Fruit fly (Drosophila melanogaster) whole organism, prepupa: ENCODE measurements around the gene Zip88E.
A peak's percentile ranks its signal among the peaks of the same experiment; 100 is the strongest.

Experiments
- Blimp-1 ChIP-seq: fragments of 200-800 bp; sonication (Bioruptor generic); optimal IDR thresholded peaks from 3 replicates; lab custom pipeline; 2017; ENCODE audit warnings: missing biosample characterization, missing genetic modification characterization, mild to moderate bottlenecking, moderate library complexity, missing genetic modification reagents
- CG10631 ChIP-seq: fragments of 200-800 bp; sonication (Bioruptor generic); optimal IDR thresholded peaks from 2 replicates; lab custom pipeline; 2016; ENCODE audit warnings: missing biosample characterization, missing genetic modification characterization
- CG10669 ChIP-seq: fragments of 200-800 bp; sonication (Bioruptor generic); optimal IDR thresholded peaks from 3 replicates; lab custom pipeline; 2018; ENCODE audit warnings: missing biosample characterization, mild to moderate bottlenecking, missing genetic modification characterization, moderate library complexity
- CG11294 ChIP-seq: fragments of 200-800 bp; sonication (Bioruptor generic); IDR thresholded peaks from 2 replicates; pipeline ENCODE4 v1.3.6; 2022; ENCODE audit warnings: missing biosample characterization, missing genetic modification characterization
- CG11762 ChIP-seq: fragments of 200-800 bp; sonication (Bioruptor generic); optimal IDR thresholded peaks from 3 replicates; lab custom pipeline; 2016; ENCODE audit warnings: missing biosample characterization, missing genetic modification characterization; ENCODE audit not compliant: insufficient read depth
- CG11902 ChIP-seq: fragments of 200-800 bp; sonication (Bioruptor generic); optimal IDR thresholded peaks from 3 replicates; lab custom pipeline; 2016; ENCODE audit warnings: missing biosample characterization, missing genetic modification characterization
- CG1621 ChIP-seq: fragments of 200-800 bp; sonication (Bioruptor generic); optimal IDR thresholded peaks from 3 replicates; lab custom pipeline; 2018; ENCODE audit warnings: missing biosample characterization, mild to moderate bottlenecking, missing genetic modification characterization
- CG16779 ChIP-seq: fragments of 200-800 bp; sonication (Bioruptor generic); optimal IDR thresholded peaks from 3 replicates; lab custom pipeline; 2017; ENCODE audit warnings: missing biosample characterization, mild to moderate bottlenecking, missing genetic modification characterization
- CG3032 ChIP-seq: fragments of 200-800 bp; optimal IDR thresholded peaks from 2 replicates; lab custom pipeline; 2019; ENCODE audit warnings: missing biosample characterization, mild to moderate bottlenecking, missing genetic modification characterization, moderate library complexity
- CG34406 ChIP-seq: fragments of 200-800 bp; sonication (Bioruptor generic); optimal IDR thresholded peaks from 3 replicates; lab custom pipeline; 2016; ENCODE audit warnings: missing biosample characterization, missing genetic modification characterization
- CG3919 ChIP-seq: fragments of 200-800 bp; sonication (Bioruptor generic); optimal IDR thresholded peaks from 3 replicates; lab custom pipeline; 2016; ENCODE audit warnings: missing biosample characterization, missing genetic modification characterization
- CG4318 ChIP-seq: fragments of 200-800 bp; sonication (Bioruptor generic); optimal IDR thresholded peaks from 3 replicates; lab custom pipeline; 2017; ENCODE audit warnings: missing biosample characterization, mild to moderate bottlenecking, missing genetic modification characterization
- CG6163 ChIP-seq: fragments of 200-800 bp; sonication (Bioruptor generic); IDR thresholded peaks from 3 replicates; pipeline ENCODE4 v1.3.6; 2022; ENCODE audit warnings: missing biosample characterization, missing genetic modification characterization
- CG6276 ChIP-seq: fragments of 200-800 bp; sonication (Bioruptor generic); optimal IDR thresholded peaks from 2 replicates; lab custom pipeline; 2017; ENCODE audit warnings: missing biosample characterization, mild to moderate bottlenecking, missing genetic modification characterization
- CG6854 ChIP-seq: fragments of 200-800 bp; sonication (Bioruptor generic); optimal IDR thresholded peaks from 2 replicates; lab custom pipeline; 2017; ENCODE audit warnings: missing biosample characterization, mild to moderate bottlenecking, missing genetic modification characterization
- CG8119 ChIP-seq: fragments of 200-800 bp; sonication (Bioruptor generic); IDR thresholded peaks from 3 replicates; pipeline ENCODE4 v1.3.6; 2022; ENCODE audit warnings: missing biosample characterization, missing genetic modification characterization
- CG9139 ChIP-seq: fragments of 200-800 bp; sonication (Bioruptor generic); optimal IDR thresholded peaks from 3 replicates; lab custom pipeline; 2017; ENCODE audit warnings: missing biosample characterization, mild to moderate bottlenecking, missing genetic modification characterization
- Eip75B ChIP-seq: fragments of 200-800 bp; sonication (Bioruptor generic); optimal IDR thresholded peaks from 3 replicates; lab custom pipeline; 2016; ENCODE audit warnings: missing biosample characterization, missing genetic modification characterization
- Eip78C ChIP-seq: fragments of 200-800 bp; sonication (Bioruptor generic); peaks from one replicate; lab custom pipeline; 2016; ENCODE audit warnings: missing biosample characterization, missing genetic modification characterization
- Eip93F ChIP-seq: fragments of 200-800 bp; sonication (Bioruptor generic); optimal IDR thresholded peaks from 2 replicates; lab custom pipeline; 2016; ENCODE audit warnings: missing biosample characterization, mild to moderate bottlenecking, missing genetic modification characterization
- Ets21C ChIP-seq: fragments of 200-800 bp; sonication (Bioruptor generic); optimal IDR thresholded peaks from 3 replicates; lab custom pipeline; 2016; ENCODE audit warnings: missing biosample characterization, missing genetic modification characterization
- Ets96B ChIP-seq: fragments of 200-800 bp; optimal IDR thresholded peaks from 2 replicates; lab custom pipeline; 2019; ENCODE audit warnings: missing biosample characterization, mild to moderate bottlenecking, missing genetic modification characterization, moderate library complexity
- Hr38 ChIP-seq: sonication (Bioruptor generic); optimal IDR thresholded peaks from 2 replicates; lab custom pipeline; 2016; ENCODE audit warnings: missing biosample characterization, missing genetic modification characterization
- Hr39 ChIP-seq: fragments of 200-800 bp; sonication (Bioruptor generic); optimal IDR thresholded peaks from 2 replicates; lab custom pipeline; 2016; ENCODE audit warnings: missing biosample characterization, missing genetic modification characterization
- Hr4 ChIP-seq: fragments of 200-800 bp; sonication (Bioruptor generic); optimal IDR thresholded peaks from 3 replicates; lab custom pipeline; 2016; ENCODE audit warnings: missing biosample characterization, missing genetic modification characterization
- Lpt ChIP-seq: fragments of 200-800 bp; sonication (Bioruptor generic); optimal IDR thresholded peaks from 3 replicates; lab custom pipeline; 2016; ENCODE audit warnings: missing biosample characterization, missing genetic modification characterization
- Smox ChIP-seq: fragments of 200-800 bp; sonication (Bioruptor generic); optimal IDR thresholded peaks from 3 replicates; lab custom pipeline; 2016; ENCODE audit warnings: missing biosample characterization, missing genetic modification characterization
- Sox102F ChIP-seq: fragments of 200-800 bp; sonication (Bioruptor generic); optimal IDR thresholded peaks from 2 replicates; lab custom pipeline; 2016; ENCODE audit warnings: missing biosample characterization, mild to moderate bottlenecking, missing genetic modification characterization
- Sox14 ChIP-seq: fragments of 200-800 bp; sonication (Bioruptor generic); optimal IDR thresholded peaks from 3 replicates; lab custom pipeline; 2016; ENCODE audit warnings: missing biosample characterization, missing genetic modification characterization
- Sox15 ChIP-seq: fragments of 200-800 bp; sonication (Bioruptor generic); optimal IDR thresholded peaks from 3 replicates; lab custom pipeline; 2016; ENCODE audit warnings: missing biosample characterization, missing genetic modification characterization
- achi ChIP-seq: fragments of 200-800 bp; sonication (Bioruptor generic); optimal IDR thresholded peaks from 3 replicates; lab custom pipeline; 2016; ENCODE audit warnings: missing biosample characterization, missing genetic modification characterization
- cyc ChIP-seq: fragments of 200-800 bp; sonication (Bioruptor generic); optimal IDR thresholded peaks from 3 replicates; lab custom pipeline; 2016; ENCODE audit warnings: missing biosample characterization, missing genetic modification characterization
- dsx ChIP-seq: fragments of 200-800 bp; optimal IDR thresholded peaks from 3 replicates; lab custom pipeline; 2019; ENCODE audit warnings: missing biosample characterization, mild to moderate bottlenecking, missing genetic modification characterization, moderate library complexity; ENCODE audit not compliant: poor library complexity, severe bottlenecking
- fd59A ChIP-seq: fragments of 200-800 bp; sonication (Bioruptor generic); optimal IDR thresholded peaks from 2 replicates; lab custom pipeline; 2017; ENCODE audit warnings: missing biosample characterization, mild to moderate bottlenecking, missing genetic modification characterization, missing genetic modification reagents
- fkh ChIP-seq: fragments of 200-800 bp; sonication (Bioruptor generic); optimal IDR thresholded peaks from 3 replicates; lab custom pipeline; 2017; ENCODE audit warnings: missing biosample characterization, mild to moderate bottlenecking, missing genetic modification characterization, moderate library complexity
- net ChIP-seq: fragments of 200-800 bp; sonication (Bioruptor generic); optimal IDR thresholded peaks from 3 replicates; lab custom pipeline; 2016; ENCODE audit warnings: missing biosample characterization, missing genetic modification characterization
- pdm3 ChIP-seq: fragments of 200-800 bp; sonication (Bioruptor generic); optimal IDR thresholded peaks from 3 replicates; lab custom pipeline; 2016; ENCODE audit warnings: missing biosample characterization, missing genetic modification characterization
- salr ChIP-seq, 2 experiments: fragments of 200-800 bp; sonication (Bioruptor generic); optimal IDR thresholded peaks; 3 replicates each; lab custom pipeline; 2016 to 2018; ENCODE audit warnings: missing biosample characterization in 2 of 2, missing genetic modification characterization in 2 of 2, mild to moderate bottlenecking in 1 of 2
- svp ChIP-seq: fragments of 200-800 bp; sonication (Bioruptor generic); peaks from one replicate; lab custom pipeline; 2016; ENCODE audit warnings: missing biosample characterization, missing genetic modification characterization
- vri ChIP-seq: fragments of 200-800 bp; sonication (Bioruptor generic); optimal IDR thresholded peaks from 3 replicates; lab custom pipeline; 2016; ENCODE audit warnings: missing biosample characterization, mild to moderate bottlenecking, missing genetic modification characterization

The Zip88E gene

dm6 chr3R:15275158-15275623 lies 6.7 kb downstream of the Zip88E start, which contains the start of the genes Cp190 and CG4338 (continued):
- TF ChIP-seq achi = peak; percentile 98
- TF ChIP-seq salr (GFP tag; optimal IDR thresholded peaks at IDR 0.05; lab: Kevin White, UChicago) = peak; percentile 28 to 92
- no peak for TF ChIP-seq Eip93F (GFP tag; lab: Kevin White, UChicago)
- no peak for TF ChIP-seq CG10631 (GFP tag; lab: Kevin White, UChicago)
- TF ChIP-seq CG10669 = peak; percentile 98
- TF ChIP-seq CG6854 (GFP tag; lab: Kevin White, UChicago) = peak; percentile 94
- peak; percentile 97 for TF ChIP-seq cyc (GFP tag; lab: Kevin White, UChicago)
- TF ChIP-seq CG3032 (tag; lab: Kevin White, UChicago) = peak; percentile 99
- peak; percentile 79 for TF ChIP-seq Sox102F (GFP tag; lab: Kevin White, UChicago)
- TF ChIP-seq Hr4 = peak; percentile 98
- no peak for TF ChIP-seq CG4318
- TF ChIP-seq CG11902 (GFP tag; lab: Kevin White, UChicago) = peak; percentile 95
- TF ChIP-seq CG6163 (GFP tag; lab: Robert Waterston, UW) = peak; percentile 96

DNA sequence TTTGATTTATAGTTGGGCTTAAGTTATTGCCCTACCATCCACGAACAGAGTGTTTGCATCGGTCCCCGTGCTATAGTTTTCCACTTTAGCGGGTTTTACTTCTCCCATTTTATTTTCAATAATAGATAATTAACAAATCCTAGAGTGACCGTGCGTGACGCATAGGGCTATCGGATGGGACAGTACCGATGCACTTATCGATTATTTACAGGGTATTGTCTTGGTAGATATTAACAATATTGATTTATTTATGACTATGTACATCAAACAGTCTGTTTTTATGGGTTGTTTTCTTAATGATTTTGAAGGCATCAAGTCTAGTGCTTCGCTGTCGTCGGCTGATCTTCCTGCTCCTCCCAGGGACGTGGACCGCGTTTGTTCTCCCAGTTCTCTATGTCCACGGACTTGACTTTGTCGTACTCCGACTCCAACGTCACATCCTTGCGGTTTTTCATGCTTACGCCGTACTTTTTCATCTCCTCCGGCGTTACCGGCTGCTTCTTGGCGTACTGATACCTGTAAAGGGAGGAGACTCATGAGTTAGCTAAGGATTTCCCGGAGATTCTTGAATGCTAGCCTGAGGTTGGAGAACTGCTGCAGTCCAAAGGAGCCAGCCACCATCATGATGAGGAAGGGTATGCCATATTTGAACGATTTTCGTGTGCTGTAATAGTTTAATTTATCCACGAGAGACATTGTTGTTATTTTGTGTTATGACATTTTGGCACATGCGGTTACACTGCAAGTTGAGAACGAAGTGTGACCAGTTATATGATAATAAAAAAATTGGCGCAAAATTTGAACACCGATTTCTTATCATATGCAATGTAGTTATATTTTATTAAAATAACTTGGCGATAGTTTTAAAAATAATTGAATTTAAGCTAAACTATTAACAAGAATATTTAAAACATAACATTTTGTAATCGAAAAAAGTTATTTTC lies 9.7 kb downstream of the Zip88E start, which contains the start of the genes MRG15 and Tm1:
Gene MRG15 (minus strand): TSS at position 184 of the 944 bp plus-strand sequence.
Gene Tm1 (plus strand): TSS at position 295 of the 944 bp plus-strand sequence.
- TF ChIP-seq CG16779 (no peak), CG6163 (GFP tag; lab: Robert Waterston, UW) (no peak), Hr39 (peak; percentile 1), fkh (GFP tag; lab: Kevin White, UChicago) (peak; percentile 31), Ets21C (GFP tag; lab: Kevin White, UChicago) (no peak), vri (GFP tag; lab: Kevin White, UChicago) (peak; percentile 57), Sox14 (GFP tag; lab: Kevin White, UChicago) (peak; percentile 10), Ets96B (tag; lab: Kevin White, UChicago) (no peak), net (no peak), Hr38 (no peak), Lpt (GFP tag; lab: Kevin White, UChicago) (no peak), CG11762 (GFP tag; lab: Kevin White, UChicago) (no peak), CG3919 (GFP tag; lab: Kevin White, UChicago) (no peak), fd59A (GFP tag; lab: Kevin White, UChicago) (no peak), Blimp-1 (GFP tag; lab: Kevin White, UChicago) (no peak), Smox (GFP tag; lab: Kevin White, UChicago) (no peak), Eip75B (GFP tag; lab: Kevin White, UChicago) (no peak), CG11294 (GFP tag; lab: Robert Waterston, UW) (no peak), svp (GFP tag; lab: Kevin White, UChicago) (peak; percentile 10), CG1621 (no peak), cyc (GFP tag; lab: Kevin White, UChicago) (no peak), CG4318 (no peak), CG9139 (no peak), pdm3 (GFP tag; lab: Kevin White, UChicago) (no peak), dsx (GFP tag; lab: Kevin White, UChicago) (peak; percentile 91), Eip78C (peak; percentile 56), Sox15 (no peak), CG6276 (GFP tag; lab: Kevin White, UChicago) (no peak), CG34406 (GFP tag; lab: Kevin White, UChicago) (no peak), CG8119 (GFP tag; lab: Robert Waterston, UW) (no peak), Hr4 (no peak), Eip93F (GFP tag; lab: Kevin White, UChicago) (no peak)
- TF ChIP-seq, all 60 proteins: peak for 7
